Fruit fly (Drosophila melanogaster) whole organism, embryonic: ENCODE measurements around the gene superdeath.

Experiments
- B-H1 ChIP-seq: fragments of 200-800 bp; sonication (Bioruptor generic); IDR thresholded peaks from 3 replicates; pipeline ENCODE4 v1.3.6; 2022; ENCODE audit warnings: missing biosample characterization, missing genetic modification characterization
- B-H2 ChIP-seq: fragments of 200-800 bp; sonication (Bioruptor generic); optimal IDR thresholded peaks from 2 replicates; lab custom pipeline; 2018; ENCODE audit warnings: missing biosample characterization, mild to moderate bottlenecking, missing genetic modification characterization
- BEAF-32 ChIP-seq: fragments of 200-800 bp; sonication (Bioruptor generic); optimal IDR thresholded peaks from 3 replicates; lab custom pipeline; 2017; ENCODE audit warnings: missing biosample characterization, missing genetic modification characterization, mild to moderate bottlenecking, moderate library complexity, missing genetic modification reagents
- C15 ChIP-seq: fragments of 200-800 bp; sonication (Bioruptor generic); IDR thresholded peaks from 3 replicates; pipeline ENCODE4 v1.3.6; 2022; ENCODE audit warnings: missing biosample characterization, missing genetic modification characterization
- CG10462 ChIP-seq: fragments of 200-800 bp; sonication (Bioruptor generic); optimal IDR thresholded peaks from 2 replicates; lab custom pipeline; 2016; ENCODE audit warnings: missing biosample characterization, missing genetic modification characterization
- CG12236 ChIP-seq: fragments of 200-800 bp; sonication (Bioruptor generic); optimal IDR thresholded peaks from 2 replicates; lab custom pipeline; 2016; ENCODE audit warnings: missing biosample characterization, missing genetic modification characterization
- CG13894 ChIP-seq: fragments of 200-800 bp; sonication (Bioruptor generic); optimal IDR thresholded peaks from 3 replicates; lab custom pipeline; 2018; ENCODE audit warnings: missing biosample characterization, mild to moderate bottlenecking, missing genetic modification characterization, moderate library complexity
- CG14860 ChIP-seq: fragments of 200-800 bp; sonication (Bioruptor generic); IDR thresholded peaks from 3 replicates; pipeline ENCODE4 v1.3.6; 2022; ENCODE audit warnings: missing biosample characterization, missing genetic modification characterization; ENCODE audit not compliant: partially characterized antibody
- CG16815 ChIP-seq: fragments of 200-800 bp; sonication (Bioruptor generic); optimal IDR thresholded peaks from 3 replicates; lab custom pipeline; 2017; ENCODE audit warnings: missing biosample characterization, mild to moderate bottlenecking, missing genetic modification characterization
- CG16863 ChIP-seq: fragments of 200-800 bp; sonication (Bioruptor generic); optimal IDR thresholded peaks from 3 replicates; lab custom pipeline; 2016; ENCODE audit warnings: missing biosample characterization, missing genetic modification characterization
- CG17361 ChIP-seq: fragments of 200-800 bp; sonication (Bioruptor generic); IDR thresholded peaks from 3 replicates; pipeline ENCODE4 v1.3.6; 2022; ENCODE audit warnings: missing biosample characterization, missing genetic modification characterization
- CG18011 ChIP-seq: fragments of 200-800 bp; sonication (Bioruptor generic); optimal IDR thresholded peaks from 2 replicates; lab custom pipeline; 2017; ENCODE audit warnings: missing biosample characterization, missing genetic modification characterization, mild to moderate bottlenecking, moderate library complexity, missing genotype
- CG2889 ChIP-seq: fragments of 200-800 bp; sonication (Bioruptor generic); IDR thresholded peaks from 3 replicates; pipeline ENCODE4 v1.3.6; 2022; ENCODE audit warnings: missing biosample characterization, missing genetic modification characterization
- CG31365 ChIP-seq: fragments of 200-800 bp; sonication (Bioruptor generic); optimal IDR thresholded peaks from 2 replicates; lab custom pipeline; 2018; ENCODE audit warnings: missing biosample characterization, mild to moderate bottlenecking, missing genetic modification characterization
- CG33557 ChIP-seq: fragments of 200-800 bp; sonication (Bioruptor generic); optimal IDR thresholded peaks from 2 replicates; lab custom pipeline; 2019; ENCODE audit warnings: missing biosample characterization, mild to moderate bottlenecking, missing genetic modification characterization, moderate library complexity
- CG34376 ChIP-seq: fragments of 200-800 bp; sonication (Bioruptor generic); optimal IDR thresholded peaks from 2 replicates; lab custom pipeline; 2018; ENCODE audit warnings: missing biosample characterization, mild to moderate bottlenecking, missing genetic modification characterization
- CG3726 ChIP-seq: fragments of 200-800 bp; sonication (Bioruptor generic); IDR thresholded peaks from 3 replicates; pipeline ENCODE4, ENCODE4 v1.3.6; 2022; ENCODE audit warnings: missing biosample characterization, missing genetic modification characterization
- CG3838 ChIP-seq: fragments of 200-800 bp; sonication (Bioruptor generic); optimal IDR thresholded peaks from 3 replicates; lab custom pipeline; 2016; ENCODE audit warnings: missing biosample characterization, missing genetic modification characterization
- CG4424 ChIP-seq: fragments of 200-800 bp; sonication (Bioruptor generic); optimal IDR thresholded peaks from 3 replicates; lab custom pipeline; 2016; ENCODE audit warnings: missing biosample characterization, missing genetic modification characterization
- CG8765 ChIP-seq: fragments of 200-800 bp; sonication (Bioruptor generic); IDR thresholded peaks from 2 replicates; pipeline ENCODE4 v1.3.6; 2022; ENCODE audit warnings: missing biosample characterization, missing genetic modification characterization
- CTCF ChIP-seq: fragments of 200-800 bp; sonication (Bioruptor generic); optimal IDR thresholded peaks from 2 replicates; lab custom pipeline; 2017; ENCODE audit warnings: missing biosample characterization, mild to moderate bottlenecking, missing genetic modification characterization, moderate library complexity
- Dek ChIP-seq: fragments of 200-800 bp; sonication (Bioruptor generic); optimal IDR thresholded peaks from 3 replicates; lab custom pipeline; 2019; ENCODE audit warnings: missing biosample characterization, mild to moderate bottlenecking, missing genetic modification characterization, moderate library complexity
- Dp ChIP-seq: fragments of 200-800 bp; sonication (Bioruptor generic); optimal IDR thresholded peaks from 2 replicates; lab custom pipeline; 2018; ENCODE audit warnings: missing biosample characterization, mild to moderate bottlenecking, missing genetic modification characterization, moderate library complexity
- HLH4C ChIP-seq: fragments of 200-800 bp; sonication (Bioruptor generic); IDR thresholded peaks from 3 replicates; pipeline ENCODE4 v1.3.6; 2022; ENCODE audit warnings: missing biosample characterization, missing genetic modification characterization; ENCODE audit not compliant: partially characterized antibody
- Hsf ChIP-seq: fragments of 200-800 bp; sonication (Bioruptor generic); optimal IDR thresholded peaks from 3 replicates; lab custom pipeline; 2016; ENCODE audit warnings: missing biosample characterization, missing genetic modification characterization
- MTF-1 ChIP-seq: fragments of 200-800 bp; sonication (Bioruptor generic); optimal IDR thresholded peaks from 2 replicates; lab custom pipeline; 2018; ENCODE audit warnings: missing biosample characterization, mild to moderate bottlenecking, missing genetic modification characterization, borderline replicate concordance
- Meics ChIP-seq: fragments of 200-800 bp; sonication (Bioruptor generic); optimal IDR thresholded peaks from 2 replicates; lab custom pipeline; 2017; ENCODE audit warnings: missing biosample characterization, mild to moderate bottlenecking, missing genetic modification characterization
- Mes4 ChIP-seq: fragments of 200-800 bp; sonication (Bioruptor generic); optimal IDR thresholded peaks from 2 replicates; lab custom pipeline; 2016; ENCODE audit warnings: missing biosample characterization, missing genetic modification characterization
- Nf-YC ChIP-seq: fragments of 200-800 bp; optimal IDR thresholded peaks from 3 replicates; lab custom pipeline; 2019; ENCODE audit warnings: missing biosample characterization, mild to moderate bottlenecking, missing genetic modification characterization, moderate library complexity
- Rx ChIP-seq: fragments of 200-800 bp; sonication (Bioruptor generic); IDR thresholded peaks from 2 replicates; pipeline ENCODE4 v1.3.6; 2022; ENCODE audit warnings: missing biosample characterization, missing genetic modification characterization
- cas ChIP-seq: fragments of 200-800 bp; sonication (Bioruptor generic); IDR thresholded peaks from 2 replicates; pipeline ENCODE4 v1.3.6; 2022; ENCODE audit warnings: missing biosample characterization, missing genetic modification characterization
- crol ChIP-seq: fragments of 200-800 bp; sonication (Bioruptor generic); IDR thresholded peaks from 2 replicates; pipeline ENCODE4 v1.3.6; 2022; ENCODE audit warnings: missing biosample characterization, missing genetic modification characterization
- crp ChIP-seq, 2 experiments: fragments of 200-800 bp; sonication (Bioruptor generic); optimal IDR thresholded peaks; 2 replicates in 1 of 2; 3 replicates in 1 of 2; lab custom pipeline; 2017; ENCODE audit warnings: missing biosample characterization in 2 of 2, missing genetic modification characterization in 2 of 2, mild to moderate bottlenecking in 1 of 2, moderate library complexity in 1 of 2
- dimm ChIP-seq: fragments of 200-800 bp; sonication (Bioruptor generic); IDR thresholded peaks from 2 replicates; pipeline ENCODE4 v1.3.6; 2022; ENCODE audit warnings: missing biosample characterization, missing genetic modification characterization
- exex ChIP-seq: fragments of 200-800 bp; sonication (Bioruptor generic); optimal IDR thresholded peaks from 4 replicates; lab custom pipeline; 2018; ENCODE audit warnings: missing biosample characterization, mild to moderate bottlenecking, missing genetic modification characterization, moderate library complexity
- fd64A ChIP-seq: fragments of 200-800 bp; sonication (Bioruptor generic); optimal IDR thresholded peaks from 3 replicates; lab custom pipeline; 2018; ENCODE audit warnings: missing biosample characterization, mild to moderate bottlenecking, missing genetic modification characterization
- gce ChIP-seq: fragments of 200-800 bp; sonication (Bioruptor generic); IDR thresholded peaks from 3 replicates; pipeline ENCODE4 v1.3.6; 2022; ENCODE audit warnings: missing biosample characterization, missing genetic modification characterization
- jigr1 ChIP-seq: fragments of 200-800 bp; sonication (Bioruptor generic); IDR thresholded peaks from 3 replicates; pipeline ENCODE4 v1.3.6; 2022; ENCODE audit warnings: missing biosample characterization, missing genetic modification characterization
- ken ChIP-seq: fragments of 200-800 bp; sonication (Bioruptor generic); IDR thresholded peaks from 3 replicates; pipeline ENCODE4 v1.3.6; 2022; ENCODE audit warnings: missing biosample characterization, missing genetic modification characterization
- klu ChIP-seq: fragments of 200-800 bp; sonication (Bioruptor generic); IDR thresholded peaks from 2 replicates; pipeline ENCODE4 v1.3.6; 2022; ENCODE audit warnings: missing biosample characterization, missing genetic modification characterization
- lbe ChIP-seq: fragments of 200-800 bp; sonication (Bioruptor generic); optimal IDR thresholded peaks from 2 replicates; lab custom pipeline; 2016; ENCODE audit warnings: missing biosample characterization, mild to moderate bottlenecking, missing genetic modification characterization
- nerfin-1 ChIP-seq: fragments of 200-800 bp; sonication (Bioruptor generic); optimal IDR thresholded peaks from 3 replicates; lab custom pipeline; 2019; ENCODE audit warnings: missing biosample characterization, mild to moderate bottlenecking, missing genetic modification characterization, moderate library complexity
- nerfin-2 ChIP-seq: fragments of 200-800 bp; sonication (Bioruptor generic); IDR thresholded peaks from 2 replicates; pipeline ENCODE4 v1.3.6; 2022; ENCODE audit warnings: missing biosample characterization, missing genetic modification characterization; ENCODE audit not compliant: partially characterized antibody
- oc ChIP-seq: fragments of 200-800 bp; sonication (Bioruptor generic); optimal IDR thresholded peaks from 2 replicates; lab custom pipeline; 2018; ENCODE audit warnings: missing biosample characterization, mild to moderate bottlenecking, missing genetic modification characterization, moderate library complexity
- phol ChIP-seq: fragments of 200-800 bp; sonication (Bioruptor generic); optimal IDR thresholded peaks from 3 replicates; lab custom pipeline; 2018; ENCODE audit warnings: missing biosample characterization, mild to moderate bottlenecking, missing genetic modification characterization, moderate library complexity
- slou ChIP-seq: fragments of 200-800 bp; sonication (Bioruptor generic); optimal IDR thresholded peaks from 3 replicates; lab custom pipeline; 2016; ENCODE audit warnings: missing biosample characterization, missing genetic modification characterization
- sug ChIP-seq: fragments of 200-800 bp; optimal IDR thresholded peaks from 2 replicates; lab custom pipeline; 2019; ENCODE audit warnings: missing biosample characterization, mild to moderate bottlenecking, missing genetic modification characterization, moderate library complexity
- tll ChIP-seq, 2 experiments: fragments of 200-800 bp in 1 of 2; fragments of >200 bp in 1 of 2; sonication (Bioruptor generic) in 1 of 2; optimal IDR thresholded peaks; 2 replicates each; lab custom pipeline; 2017 to 2019; ENCODE audit warnings: missing biosample characterization in 2 of 2, missing genetic modification characterization in 2 of 2, mild to moderate bottlenecking in 1 of 2, moderate library complexity in 1 of 2
- toy ChIP-seq: fragments of 200-800 bp; sonication (Bioruptor generic); IDR thresholded peaks from 2 replicates; pipeline ENCODE4 v1.3.6; 2022; ENCODE audit warnings: missing biosample characterization, missing genetic modification characterization
- trem ChIP-seq: fragments of 200-800 bp; optimal IDR thresholded peaks from 3 replicates; lab custom pipeline; 2019; ENCODE audit warnings: missing biosample characterization, mild to moderate bottlenecking, missing genetic modification characterization, moderate library complexity
- vnd ChIP-seq: fragments of 200-800 bp; sonication (Bioruptor generic); IDR thresholded peaks from 3 replicates; pipeline ENCODE4 v1.3.6; 2022; ENCODE audit warnings: missing biosample characterization, missing genetic modification characterization; ENCODE audit not compliant: partially characterized antibody

superdeath gene

DNA sequence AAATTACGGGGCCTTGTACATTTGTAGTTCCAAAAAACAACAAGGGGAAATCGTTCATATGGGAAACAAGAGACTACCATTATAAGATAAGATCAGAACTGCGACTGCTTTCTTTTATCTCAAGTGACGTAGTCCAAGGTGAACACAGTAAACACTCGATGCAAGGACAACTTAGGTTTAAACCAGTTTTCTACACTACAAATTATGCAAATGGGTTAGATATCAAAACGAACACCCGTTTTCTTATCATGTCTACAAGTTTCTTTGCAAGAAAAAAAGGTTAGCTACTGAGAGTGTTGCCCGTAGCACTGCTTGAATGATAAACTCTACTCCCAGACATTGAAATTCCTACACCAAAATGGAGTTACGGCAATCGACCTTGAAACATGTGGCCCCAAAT lies 14.3 kb upstream of the superdeath start (continued):
- TF ChIP-seq MTF-1 (GFP tag; lab: Kevin White, UChicago) (no peak), cas (GFP tag; lab: Robert Waterston, UW) (no peak), CG10462 (peak; percentile 14), sug (tag; lab: Kevin White, UChicago) (no peak), trem (tag; lab: Kevin White, UChicago) (peak; percentile 19), CG16815 (GFP tag; lab: Kevin White, UChicago) (peak; percentile 54), nerfin-1 (tag; lab: Kevin White, UChicago) (peak; percentile 2), crp (GFP tag; optimal IDR thresholded peaks at IDR 0.05; lab: Kevin White, UChicago) (no peak), Meics (peak; percentile 38), CG17361 (GFP tag; lab: Robert Waterston, UW) (peak; percentile 71), CG2889 (GFP tag; lab: Robert Waterston, UW) (peak; percentile 69; the same call in 1 of the 3 replicates), exex (tag; lab: Kevin White, UChicago) (no peak), CG4424 (GFP tag; lab: Kevin White, UChicago) (peak; percentile 65), phol (peak; percentile 70), tll (GFP tag; optimal IDR thresholded peaks at IDR 0.05; lab: Kevin White, UChicago) (no peak), ken (peak; percentile 87), CG13894 (no peak), HLH4C (GFP tag; lab: Robert Waterston, UW) (no peak), dimm (0 out of 2 replicates have a peak, but pooled peaks have one; percentile 28), slou (GFP tag; lab: Kevin White, UChicago) (peak; percentile 24), BEAF-32 (GFP tag; lab: Kevin White, UChicago) (no peak), C15 (GFP tag; lab: Robert Waterston, UW) (no peak), CG31365 (tag; lab: Kevin White, UChicago) (peak; percentile 89), CG18011 (no peak), Nf-YC (tag; lab: Kevin White, UChicago) (no peak), fd64A (GFP tag; lab: Kevin White, UChicago) (no peak), oc (tag; lab: Kevin White, UChicago) (no peak), klu (GFP tag; lab: Robert Waterston, UW) (0 out of 2 replicates have a peak, but pooled peaks have one; percentile 42), toy (GFP tag; lab: Robert Waterston, UW) (no peak), CG3838 (no peak), lbe (GFP tag; lab: Kevin White, UChicago) (peak; percentile 59), crol (no peak), Dp (GFP tag; lab: Kevin White, UChicago) (no peak), CTCF (GFP tag; lab: Kevin White, UChicago) (no peak), Dek (peak; percentile 32), CG12236 (GFP tag; lab: Kevin White, UChicago) (peak; percentile 3), B-H1 (GFP tag; lab: Robert Waterston, UW) (peak; percentile 50), CG14860 (GFP tag; lab: Robert Waterston, UW) (no peak), CG34376 (GFP tag; lab: Kevin White, UChicago) (no peak), Mes4 (GFP tag; lab: Kevin White, UChicago) (peak; percentile 9), gce (GFP tag; lab: Robert Waterston, UW) (peak; percentile 51; the same call in 1 of the 3 replicates), CG3726 (GFP tag; lab: Robert Waterston, UW) (0 out of 3 replicates have a peak, but pooled peaks have one; percentile 56), CG8765 (0 out of 2 replicates have a peak, but pooled peaks have one; percentile 21), Rx (GFP tag; lab: Robert Waterston, UW) (peak; percentile 56), B-H2 (GFP tag; lab: Kevin White, UChicago) (no peak), CG16863 (peak; percentile 32), nerfin-2 (GFP tag; lab: Robert Waterston, UW) (no peak), jigr1 (no peak), Hsf (GFP tag; lab: Kevin White, UChicago) (peak; percentile 65), vnd (GFP tag; lab: Robert Waterston, UW) (no peak), CG33557 (GFP tag; lab: Kevin White, UChicago) (no peak)
